Fruit fly (Drosophila melanogaster) whole organism, embryonic: ENCODE measurements around the gene CG11655.

ENCODE experiments used
- Abd-B ChIP-seq: fragments of 200-800 bp; sonication (Bioruptor generic); optimal IDR thresholded peaks from 2 replicates; lab custom pipeline; 2018; ENCODE audit warnings: missing biosample characterization, mild to moderate bottlenecking, missing genetic modification characterization, moderate library complexity
- Ada2b ChIP-seq: fragments of 200-800 bp; sonication (Bioruptor generic); IDR thresholded peaks from 2 replicates; pipeline ENCODE4 v1.3.6; 2022; ENCODE audit warnings: missing biosample characterization, missing genetic modification characterization
- CG10321 ChIP-seq: fragments of 200-800 bp; sonication (Bioruptor generic); IDR thresholded peaks from 2 replicates; pipeline ENCODE4 v1.3.6; 2022; ENCODE audit warnings: missing biosample characterization, missing genetic modification characterization
- CG10979 ChIP-seq: fragments of 200-800 bp; sonication (Bioruptor generic); optimal IDR thresholded peaks from 2 replicates; lab custom pipeline; 2018; ENCODE audit warnings: missing biosample characterization, mild to moderate bottlenecking, missing genetic modification characterization, moderate library complexity
- CG11504 ChIP-seq: fragments of 200-800 bp; sonication (Bioruptor generic); optimal IDR thresholded peaks from 3 replicates; lab custom pipeline; 2019; ENCODE audit warnings: missing biosample characterization, mild to moderate bottlenecking, missing genetic modification characterization, moderate library complexity
- CG1233 ChIP-seq: fragments of 200-800 bp; sonication (Bioruptor generic); optimal IDR thresholded peaks from 4 replicates; lab custom pipeline; 2018; ENCODE audit warnings: missing biosample characterization, mild to moderate bottlenecking, missing genetic modification characterization
- CG12744 ChIP-seq: fragments of 200-800 bp; sonication (Bioruptor generic); optimal IDR thresholded peaks from 2 replicates; lab custom pipeline; 2016; ENCODE audit warnings: missing biosample characterization, missing genetic modification characterization
- CG13624 ChIP-seq: fragments of 200-800 bp; sonication (Bioruptor generic); optimal IDR thresholded peaks from 2 replicates; lab custom pipeline; 2016; ENCODE audit warnings: missing biosample characterization, missing genetic modification characterization
- CG14965 ChIP-seq: fragments of 200-800 bp; sonication (Bioruptor generic); optimal IDR thresholded peaks from 2 replicates; lab custom pipeline; 2016; ENCODE audit warnings: missing biosample characterization, missing genetic modification characterization, borderline replicate concordance
- CG16779 ChIP-seq: fragments of 200-800 bp; sonication (Bioruptor generic); IDR thresholded peaks from 2 replicates; pipeline ENCODE4 v1.3.6; 2022; ENCODE audit warnings: missing biosample characterization, missing genetic modification characterization
- CG17186 ChIP-seq: fragments of 200-800 bp; sonication (Bioruptor generic); optimal IDR thresholded peaks from 3 replicates; lab custom pipeline; 2017; ENCODE audit warnings: missing biosample characterization, missing genetic modification reagents, missing genetic modification characterization
- CG17328 ChIP-seq: fragments of 200-800 bp; sonication (Bioruptor generic); IDR thresholded peaks from 2 replicates; pipeline ENCODE4 v1.3.6; 2022; ENCODE audit warnings: missing biosample characterization, missing genetic modification characterization
- CG30431 ChIP-seq: fragments of 200-800 bp; sonication (Bioruptor generic); optimal IDR thresholded peaks from 2 replicates; lab custom pipeline; 2017; ENCODE audit warnings: missing biosample characterization, missing genetic modification characterization
- CG6175 ChIP-seq: fragments of 200-800 bp; sonication (Bioruptor generic); IDR thresholded peaks from 3 replicates; pipeline ENCODE4 v1.3.6; 2022; ENCODE audit warnings: missing biosample characterization, missing genetic modification characterization
- CG6854 ChIP-seq: fragments of 200-800 bp; sonication (Bioruptor generic); optimal IDR thresholded peaks from 3 replicates; lab custom pipeline; 2017; ENCODE audit warnings: missing biosample characterization, mild to moderate bottlenecking, missing genetic modification characterization
- CG7786 ChIP-seq: fragments of 200-800 bp; sonication (Bioruptor generic); optimal IDR thresholded peaks from 2 replicates; lab custom pipeline; 2016; ENCODE audit warnings: missing biosample characterization, missing genetic modification characterization
- CG7928 ChIP-seq: fragments of 200-800 bp; sonication (Bioruptor generic); optimal IDR thresholded peaks from 2 replicates; lab custom pipeline; 2017; ENCODE audit warnings: missing biosample characterization, mild to moderate bottlenecking, missing genetic modification characterization
- CG9727 ChIP-seq: fragments of 200-800 bp; sonication (Bioruptor generic); optimal IDR thresholded peaks from 3 replicates; lab custom pipeline; 2017; ENCODE audit warnings: missing biosample characterization, mild to moderate bottlenecking, missing genetic modification characterization
- CG9876 ChIP-seq: fragments of 200-800 bp; sonication (Bioruptor generic); optimal IDR thresholded peaks from 2 replicates; lab custom pipeline; 2016; ENCODE audit warnings: missing biosample characterization, missing genetic modification characterization
- Camta ChIP-seq: fragments of 200-800 bp; sonication (Bioruptor generic); optimal IDR thresholded peaks from 2 replicates; lab custom pipeline; 2016; ENCODE audit warnings: missing biosample characterization, missing genetic modification characterization
- Dek ChIP-seq: fragments of 200-800 bp; sonication (Bioruptor generic); optimal IDR thresholded peaks from 3 replicates; lab custom pipeline; 2019; ENCODE audit warnings: missing biosample characterization, mild to moderate bottlenecking, missing genetic modification characterization, moderate library complexity
- Dip2 ChIP-seq: fragments of 200-800 bp; sonication (Bioruptor generic); IDR thresholded peaks from 2 replicates; pipeline ENCODE4 v1.3.6; 2022; ENCODE audit warnings: missing biosample characterization, missing genetic modification characterization
- HHEX ChIP-seq: fragments of 200-800 bp; sonication (Bioruptor generic); optimal IDR thresholded peaks from 3 replicates; lab custom pipeline; 2017; ENCODE audit warnings: missing biosample characterization, mild to moderate bottlenecking, missing genetic modification characterization, missing genetic modification reagents
- Hr3 ChIP-seq: fragments of 200-800 bp; sonication (Bioruptor generic); optimal IDR thresholded peaks from 3 replicates; lab custom pipeline; 2016; ENCODE audit warnings: missing biosample characterization, missing genetic modification characterization
- Lhr ChIP-seq: fragments of 200-800 bp; sonication (Bioruptor generic); optimal IDR thresholded peaks from 3 replicates; lab custom pipeline; 2017; ENCODE audit warnings: mild to moderate bottlenecking, missing biosample characterization, missing genetic modification reagents, missing genetic modification characterization
- Lim3 ChIP-seq: fragments of 200-800 bp; sonication (Bioruptor generic); IDR thresholded peaks from 2 replicates; pipeline ENCODE4 v1.3.6; 2022; ENCODE audit warnings: missing biosample characterization, missing genetic modification characterization
- Med ChIP-seq: fragments of 200-800 bp; sonication (Bioruptor generic); peaks from one replicate; lab custom pipeline; 2016; ENCODE audit warnings: missing biosample characterization, missing genetic modification characterization, mild to moderate bottlenecking, inconsistent platforms, moderate library complexity
- NFAT ChIP-seq: fragments of 200-800 bp; sonication (Bioruptor generic); IDR thresholded peaks from 2 replicates; pipeline ENCODE4 v1.3.6; 2022; ENCODE audit warnings: missing biosample characterization, missing genetic modification characterization
- Nf-YA ChIP-seq: fragments of 200-800 bp; sonication (Bioruptor generic); IDR thresholded peaks from 2 replicates; pipeline ENCODE4 v1.3.6; 2022; ENCODE audit warnings: missing biosample characterization, missing genetic modification characterization
- PHDP ChIP-seq: fragments of 200-800 bp; sonication (Bioruptor generic); optimal IDR thresholded peaks from 3 replicates; lab custom pipeline; 2018; ENCODE audit warnings: missing biosample characterization, mild to moderate bottlenecking, missing genetic modification characterization, moderate library complexity
- Pdp1 ChIP-seq, 2 experiments: fragments of 200-800 bp; sonication (Bioruptor generic); optimal IDR thresholded peaks; 3 replicates each; lab custom pipeline; 2016; ENCODE audit warnings: missing biosample characterization in 2 of 2, missing genetic modification characterization in 2 of 2, mild to moderate bottlenecking in 1 of 2, moderate library complexity in 1 of 2
- caup ChIP-seq: fragments of 200-800 bp; sonication (Bioruptor generic); optimal IDR thresholded peaks from 3 replicates; lab custom pipeline; 2017; ENCODE audit warnings: missing biosample characterization, mild to moderate bottlenecking, missing genetic modification characterization, moderate library complexity; ENCODE audit not compliant: severe bottlenecking
- chif ChIP-seq, 2 experiments: fragments of 200-800 bp; sonication (Bioruptor generic); optimal IDR thresholded peaks; 3 replicates each; lab custom pipeline; 2016; ENCODE audit warnings: missing biosample characterization in 2 of 2, missing genetic modification characterization in 2 of 2
- crol ChIP-seq: fragments of 200-800 bp; sonication (Bioruptor generic); IDR thresholded peaks from 2 replicates; pipeline ENCODE4 v1.3.6; 2022; ENCODE audit warnings: missing biosample characterization, missing genetic modification characterization
- gro ChIP-seq: fragments of 200-800 bp; sonication (Bioruptor generic); optimal IDR thresholded peaks from 2 replicates; lab custom pipeline; 2016; ENCODE audit warnings: missing biosample characterization, missing genetic modification characterization
- jing ChIP-seq: fragments of 200-800 bp; sonication (Bioruptor generic); optimal IDR thresholded peaks from 2 replicates; lab custom pipeline; 2018; ENCODE audit warnings: missing biosample characterization, mild to moderate bottlenecking, missing genetic modification characterization
- kah ChIP-seq: fragments of 200-800 bp; sonication (Bioruptor generic); optimal IDR thresholded peaks from 2 replicates; lab custom pipeline; 2018; ENCODE audit warnings: missing biosample characterization, mild to moderate bottlenecking, missing genetic modification characterization
- ken ChIP-seq: fragments of 200-800 bp; sonication (Bioruptor generic); IDR thresholded peaks from 3 replicates; pipeline ENCODE4 v1.3.6; 2022; ENCODE audit warnings: missing biosample characterization, missing genetic modification characterization
- lola ChIP-seq, 3 experiments: fragments of >200 bp in 2 of 3; fragments of 200-800 bp in 1 of 3; sonication (Bioruptor generic) in 1 of 3; optimal IDR thresholded peaks; 2 replicates each; lab custom pipeline; 2017 to 2019; ENCODE audit warnings: missing biosample characterization in 3 of 3, missing genetic modification characterization in 3 of 3, mild to moderate bottlenecking in 1 of 3, moderate library complexity in 1 of 3
- pan ChIP-seq, 4 experiments: fragments of >200 bp in 3 of 4; fragments of 200-800 bp in 1 of 4; sonication (Bioruptor generic) in 1 of 4; optimal IDR thresholded peaks in 3 of 4; IDR thresholded peaks in 1 of 4; 2 replicates each; pipeline versions ENCODE4 v1.3.6 to Lab custom; 2017 to 2022; ENCODE audit warnings: missing biosample characterization in 2 of 4, missing genetic modification characterization in 2 of 4, mixed read lengths in 1 of 4
- pb ChIP-seq: fragments of 200-800 bp; sonication (Bioruptor generic); optimal IDR thresholded peaks from 3 replicates; lab custom pipeline; 2016; ENCODE audit warnings: missing biosample characterization, missing genetic modification characterization
- pfk ChIP-seq: fragments of 200-800 bp; sonication (Bioruptor generic); optimal IDR thresholded peaks from 2 replicates; lab custom pipeline; 2018; ENCODE audit warnings: missing biosample characterization, mild to moderate bottlenecking, missing genetic modification characterization, moderate library complexity
- prd ChIP-seq, 3 experiments: fragments of >200 bp in 2 of 3; fragments of 200-800 bp in 1 of 3; sonication (Bioruptor generic) in 1 of 3; optimal IDR thresholded peaks in 2 of 3; IDR thresholded peaks in 1 of 3; 2 replicates in 2 of 3; 3 replicates in 1 of 3; pipeline versions ENCODE4 v1.3.6 to Lab custom; 2017 to 2022; ENCODE audit warnings: missing biosample characterization in 1 of 3, missing genetic modification characterization in 1 of 3
- psq ChIP-seq: fragments of 200-800 bp; sonication (Bioruptor generic); optimal IDR thresholded peaks from 2 replicates; lab custom pipeline; 2017; ENCODE audit warnings: missing biosample characterization, missing genetic modification characterization
- row ChIP-seq: fragments of 200-800 bp; sonication (Bioruptor generic); IDR thresholded peaks from 3 replicates; pipeline ENCODE4 v1.3.6; 2022; ENCODE audit warnings: missing biosample characterization, missing genetic modification characterization
- sqz ChIP-seq: fragments of 200-800 bp; sonication (Bioruptor generic); optimal IDR thresholded peaks from 3 replicates; lab custom pipeline; 2018; ENCODE audit warnings: missing biosample characterization, mild to moderate bottlenecking, missing genetic modification characterization
- sr ChIP-seq: fragments of 200-800 bp; sonication (Bioruptor generic); IDR thresholded peaks from 3 replicates; pipeline ENCODE4 v1.3.6; 2022; ENCODE audit warnings: missing biosample characterization, missing genetic modification characterization
- stc ChIP-seq: fragments of 200-800 bp; sonication (Bioruptor generic); IDR thresholded peaks from 2 replicates; pipeline ENCODE4 v1.3.6; 2022; ENCODE audit warnings: missing biosample characterization, missing genetic modification characterization
- tna ChIP-seq: fragments of 200-800 bp; sonication (Bioruptor generic); IDR thresholded peaks from 2 replicates; pipeline ENCODE4 v1.3.6; 2022; ENCODE audit warnings: missing biosample characterization, missing genetic modification characterization; ENCODE audit not compliant: partially characterized antibody

The CG11655 gene

DNA sequence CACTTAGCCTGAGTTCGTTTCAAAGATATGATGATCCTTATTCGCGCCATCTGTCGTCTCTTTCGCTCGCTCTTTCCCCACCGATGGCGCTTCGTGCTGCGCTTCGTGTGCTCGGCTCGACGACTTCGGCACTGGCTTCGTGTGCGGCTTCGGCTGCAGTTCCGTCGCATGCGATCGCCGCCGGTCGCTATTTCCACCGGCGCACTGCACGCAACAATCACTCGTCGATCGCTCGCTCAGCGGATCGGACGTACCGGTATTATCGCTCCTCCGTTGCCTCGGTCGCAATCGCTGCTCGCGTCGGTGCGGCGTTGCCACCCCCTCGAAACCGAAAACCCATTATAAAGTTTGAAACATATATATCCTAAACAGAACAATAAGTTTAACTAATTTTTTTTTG lies 45.5 kb downstream of the CG11655 start (continued):
- TF ChIP-seq stc, result 0 out of 2 replicates have a peak, but pooled peaks have one; percentile 5
- no peak for TF ChIP-seq caup (GFP tag; lab: Kevin White, UChicago)
- peak; percentile 85 for TF ChIP-seq Med (GFP tag; lab: Kevin White, UChicago)
- no peak for TF ChIP-seq CG30431
- peak; percentile 12 for TF ChIP-seq pb (GFP tag; lab: Kevin White, UChicago)
- TF ChIP-seq sr, result peak; percentile 28; the same call in 1 of the 3 replicates
- peak; percentile 29; the same call in 1 of the 3 replicates for TF ChIP-seq row (GFP tag; lab: Robert Waterston, UW)
- no peak for TF ChIP-seq Hr3 (GFP tag; lab: Kevin White, UChicago)
- TF ChIP-seq CG12744 (GFP tag; lab: Kevin White, UChicago), result peak; percentile 57
- no peak for TF ChIP-seq CG10321
- no peak for TF ChIP-seq pfk
- TF ChIP-seq CG7928 (GFP tag; lab: Kevin White, UChicago), result no peak
- peak; percentile 30 for TF ChIP-seq CG1233
- TF ChIP-seq CG16779 (GFP tag; lab: Robert Waterston, UW), result no peak
- TF ChIP-seq CG10979 (tag; lab: Kevin White, UChicago), result peak; percentile 26
- TF ChIP-seq CG11504, result peak; percentile 19
- peak; percentile 9 for TF ChIP-seq sqz (GFP tag; lab: Kevin White, UChicago)
- TF ChIP-seq CG6175 (GFP tag; lab: Robert Waterston, UW), result 0 out of 3 replicates have a peak, but pooled peaks have one; percentile 32
- TF ChIP-seq Dek (tag; lab: Kevin White, UChicago), result no peak
- no peak for TF ChIP-seq CG14965 (GFP tag; lab: Kevin White, UChicago)
- TF ChIP-seq Nf-YA (GFP tag; lab: Robert Waterston, UW), result 0 out of 2 replicates have a peak, but pooled peaks have one; percentile 28
- TF ChIP-seq Lim3 (GFP tag; lab: Robert Waterston, UW), result no peak
- TF ChIP-seq tna, result peak; percentile 33; the same call in 1 of the 2 replicates
- no peak for TF ChIP-seq CG17186 (GFP tag; lab: Kevin White, UChicago)
- TF ChIP-seq Lhr (GFP tag; lab: Kevin White, UChicago), result peak; percentile 1
- no peak for TF ChIP-seq prd (optimal IDR thresholded peaks at IDR 0.05; lab: Kevin White, UChicago)
- 0 out of 3 replicates have a peak, but pooled peaks have one; percentile 28 for TF ChIP-seq prd (GFP tag; IDR thresholded peaks at IDR 0.05; lab: Robert Waterston, UW)
- TF ChIP-seq chif (GFP tag; optimal IDR thresholded peaks at IDR 0.05; lab: Kevin White, UChicago), result peak in 1 of 2 experiments; percentile 22
- TF ChIP-seq gro, result no peak
- peak in 1 of 2 experiments; percentile 15 for TF ChIP-seq Pdp1 (GFP tag; optimal IDR thresholded peaks at IDR 0.05; lab: Kevin White, UChicago)
- peak; percentile 21 for TF ChIP-seq PHDP (tag; lab: Kevin White, UChicago)
- TF ChIP-seq Ada2b (GFP tag; lab: Robert Waterston, UW), result 0 out of 2 replicates have a peak, but pooled peaks have one; percentile 8
- peak; percentile 7 for TF ChIP-seq Camta (GFP tag; lab: Kevin White, UChicago)
- TF ChIP-seq lola (GFP tag; optimal IDR thresholded peaks at IDR 0.05; lab: Kevin White, UChicago), result no peak
- peak; percentile 30; the same call in 1 of the 2 replicates for TF ChIP-seq crol (GFP tag; lab: Robert Waterston, UW)
- no peak for TF ChIP-seq CG13624
- peak; percentile 44 for TF ChIP-seq CG9727
- no peak for TF ChIP-seq NFAT (GFP tag; lab: Robert Waterston, UW)
- peak; percentile 44 for TF ChIP-seq CG17328 (GFP tag; lab: Robert Waterston, UW)
- TF ChIP-seq Abd-B (GFP tag; lab: Kevin White, UChicago), result no peak
- TF ChIP-seq kah (GFP tag; lab: Kevin White, UChicago), result peak; percentile 6
- TF ChIP-seq psq (GFP tag; lab: Kevin White, UChicago), result no peak
- TF ChIP-seq jing (GFP tag; lab: Kevin White, UChicago), result peak; percentile 27
- TF ChIP-seq pan (optimal IDR thresholded peaks at IDR 0.05; lab: Kevin White, UChicago), result no peak
- TF ChIP-seq pan (GFP tag; optimal IDR thresholded peaks at IDR 0.05 in 1 of 2, IDR thresholded peaks at IDR 0.05 in 1 of 2), result peak in 1 of 2 experiments; percentile 12
- no peak for TF ChIP-seq CG6854 (GFP tag; lab: Kevin White, UChicago)
- 0 out of 3 replicates have a peak, but pooled peaks have one; percentile 44 for TF ChIP-seq ken (GFP tag; lab: Robert Waterston, UW)
- no peak for TF ChIP-seq Dip2 (GFP tag; lab: Robert Waterston, UW)
- peak; percentile 1 for TF ChIP-seq HHEX (GFP tag; lab: Kevin White, UChicago)
- TF ChIP-seq CG7786 (GFP tag; lab: Kevin White, UChicago), result no peak
- no peak for TF ChIP-seq CG9876 (GFP tag; lab: Kevin White, UChicago)
